Fruit fly (Drosophila melanogaster): ENCODE results near the gene CG10252.

- TF ChIP-seq Dll (optimal IDR thresholded peaks at IDR 0.05) (no peak), psq (optimal IDR thresholded peaks at IDR 0.05) (no peak), CG8478 (optimal IDR thresholded peaks at IDR 0.05) (no peak), pan (optimal IDR thresholded peaks at IDR 0.05) (no peak), usp (GFP tag; optimal IDR thresholded peaks at IDR 0.05) (no peak)
Measured at dm6 chr3R:23722680-23723372, 26.8 kb upstream of the CG10252 start, which contains the start of gene CG10365.

Measured in whole organism.